Worm (Caenorhabditis elegans) whole organism, L4 larva: Measurements from ENCODE around the gene swan-2.

Experiments
- D1046.2 ChIP-seq: fragments of 200-800 bp; sonication (Bioruptor generic); IDR thresholded peaks from 2 replicates; pipeline ENCODE4 v1.3.6; 2022; ENCODE audit warnings: missing genetic modification characterization, missing compliant biosample characterization
- F10B5.3 ChIP-seq: sonication (generic microtip); optimal IDR thresholded peaks from 2 replicates; lab custom pipeline; 2016; ENCODE audit warnings: mild to moderate bottlenecking, missing genetic modification characterization, missing compliant biosample characterization
- Y105C5A.15 ChIP-seq: fragments of 200-800 bp; sonication (Bioruptor generic); IDR thresholded peaks from 2 replicates; pipeline ENCODE4 v1.3.6; 2022; ENCODE audit warnings: missing genetic modification characterization, missing compliant biosample characterization
- Y48G9A.11 ChIP-seq: fragments of 200-800 bp; sonication (Bioruptor generic); IDR thresholded peaks from 2 replicates; pipeline ENCODE4 v1.3.6; 2022; ENCODE audit warnings: missing genetic modification reagents, missing genetic modification characterization, missing compliant biosample characterization
- ZK337.2 ChIP-seq: fragments of 200-800 bp; sonication (Bioruptor generic); IDR thresholded peaks from 2 replicates; pipeline ENCODE4 v1.3.6; 2022; ENCODE audit warnings: missing genetic modification reagents, missing genetic modification characterization, missing compliant biosample characterization
- ZK546.5 ChIP-seq, 2 experiments: sonication (generic microtip); optimal IDR thresholded peaks; 2 replicates each; lab custom pipeline; 2017; ENCODE audit warnings: missing biosample characterization in 2 of 2, missing genetic modification characterization in 2 of 2
- aha-1 ChIP-seq: fragments of 150-350 bp; peaks from one replicate; lab custom pipeline; 2014; ENCODE audit warnings: missing biosample characterization, missing genetic modification characterization
- ceh-62 ChIP-seq: sonication (generic microtip); optimal IDR thresholded peaks from 2 replicates; lab custom pipeline; 2017; ENCODE audit warnings: missing biosample characterization, missing genetic modification characterization
- ces-1 ChIP-seq: fragments of 150-350 bp; sonication (generic microtip); optimal IDR thresholded peaks from 4 replicates; lab custom pipeline; 2014; ENCODE audit warnings: missing biosample characterization, missing genetic modification reagents, missing genetic modification characterization
- cey-2 ChIP-seq: sonication (generic microtip); optimal IDR thresholded peaks from 3 replicates; lab custom pipeline; 2017; ENCODE audit warnings: missing genetic modification characterization, mild to moderate bottlenecking, missing compliant biosample characterization, antibody characterized with exemption, borderline replicate concordance; ENCODE audit not compliant: insufficient read depth
- ctbp-1 ChIP-seq: fragments of 200-800 bp; sonication (Bioruptor generic); IDR thresholded peaks from 2 replicates; pipeline ENCODE4 v1.3.6; 2022; ENCODE audit warnings: missing genetic modification reagents, missing genetic modification characterization, missing compliant biosample characterization
- daf-8 ChIP-seq: fragments of 200-800 bp; sonication (Bioruptor generic); IDR thresholded peaks from 2 replicates; pipeline ENCODE4 v1.3.6; 2022; ENCODE audit warnings: missing genetic modification characterization, missing compliant biosample characterization
- dpl-1 ChIP-seq: fragments of 150-350 bp; optimal IDR thresholded peaks from 2 replicates; lab custom pipeline; 2014; ENCODE audit warnings: missing biosample characterization, missing genetic modification reagents, missing genetic modification characterization
- egl-43 ChIP-seq: fragments of 200-800 bp; sonication (Bioruptor generic); IDR thresholded peaks from 2 replicates; pipeline ENCODE4 v1.3.6; 2022; ENCODE audit warnings: missing genetic modification reagents, missing genetic modification characterization, missing compliant biosample characterization
- fkh-10 ChIP-seq: fragments of 150-350 bp; optimal IDR thresholded peaks from 2 replicates; lab custom pipeline; 2014; ENCODE audit warnings: missing biosample characterization, missing genetic modification reagents, missing genetic modification characterization
- hlh-11 ChIP-seq: fragments of 200-800 bp; sonication (Bioruptor generic); optimal IDR thresholded peaks from 2 replicates; lab custom pipeline; 2018; ENCODE audit warnings: mild to moderate bottlenecking, missing genetic modification characterization, missing compliant biosample characterization
- hmg-1.1 ChIP-seq: fragments of 200-800 bp; sonication (Bioruptor generic); IDR thresholded peaks from 2 replicates; pipeline ENCODE4 v1.3.6; 2022; ENCODE audit warnings: missing genetic modification reagents, missing genetic modification characterization, missing compliant biosample characterization
- jun-1 ChIP-seq: fragments of 150-350 bp; optimal IDR thresholded peaks from 2 replicates; lab custom pipeline; 2014; ENCODE audit warnings: missing biosample characterization, missing genetic modification reagents, missing genetic modification characterization
- lin-1 ChIP-seq: fragments of 200-800 bp; sonication (Bioruptor generic); IDR thresholded peaks from 2 replicates; pipeline ENCODE4 v1.3.6; 2022; ENCODE audit warnings: missing genetic modification reagents, missing genetic modification characterization, missing compliant biosample characterization
- lin-15B ChIP-seq: fragments of 150-350 bp; sonication (generic microtip); optimal IDR thresholded peaks from 3 replicates; lab custom pipeline; 2014; ENCODE audit warnings: missing biosample characterization, missing genetic modification characterization
- lin-38 ChIP-seq: fragments of 200-800 bp; sonication (Bioruptor generic); IDR thresholded peaks from 2 replicates; pipeline ENCODE4 v1.3.6; 2022; ENCODE audit warnings: missing genetic modification reagents, missing genetic modification characterization, missing compliant biosample characterization
- lsy-2 ChIP-seq, 2 experiments: fragments of 150-350 bp in 1 of 2; sonication (generic microtip) in 1 of 2; optimal IDR thresholded peaks; 2 replicates each; lab custom pipeline; 2014 to 2017; ENCODE audit warnings: missing biosample characterization in 2 of 2, missing genetic modification characterization in 2 of 2
- mdl-1 ChIP-seq, 2 experiments: fragments of 150-350 bp in 1 of 2; sonication (generic microtip) in 1 of 2; optimal IDR thresholded peaks; 2 replicates each; lab custom pipeline; 2014 to 2017; ENCODE audit warnings: missing biosample characterization in 2 of 2, missing genetic modification characterization in 2 of 2
- mdt-29 ChIP-seq: fragments of 200-800 bp; sonication (Bioruptor generic); IDR thresholded peaks from 2 replicates; pipeline ENCODE4 v1.3.6; 2022; ENCODE audit warnings: missing genetic modification reagents, missing genetic modification characterization, missing compliant biosample characterization
- mxl-3 ChIP-seq: fragments of 200-800 bp; sonication (Bioruptor generic); optimal IDR thresholded peaks from 2 replicates; lab custom pipeline; 2018; ENCODE audit warnings: mild to moderate bottlenecking, missing genetic modification characterization, missing compliant biosample characterization
- nhr-111 ChIP-seq: fragments of 200-800 bp; sonication (Bioruptor generic); optimal IDR thresholded peaks from 2 replicates; lab custom pipeline; 2018; ENCODE audit warnings: mild to moderate bottlenecking, missing genetic modification characterization, missing compliant biosample characterization
- nhr-25 ChIP-seq: sonication (generic microtip); optimal IDR thresholded peaks from 2 replicates; lab custom pipeline; 2017; ENCODE audit warnings: missing genetic modification characterization, mild to moderate bottlenecking, missing compliant biosample characterization, antibody characterized with exemption, moderate library complexity, borderline replicate concordance; ENCODE audit not compliant: insufficient read depth
- nhr-42 ChIP-seq: fragments of 200-800 bp; sonication (Bioruptor generic); IDR thresholded peaks from 2 replicates; pipeline ENCODE4 v1.3.6; 2022; ENCODE audit warnings: missing genetic modification characterization, missing compliant biosample characterization
- nhr-6 ChIP-seq: fragments of 150-350 bp; optimal IDR thresholded peaks from 2 replicates; lab custom pipeline; 2014; ENCODE audit warnings: missing biosample characterization, missing genetic modification characterization
- nhr-76 ChIP-seq: fragments of 150-350 bp; optimal IDR thresholded peaks from 2 replicates; lab custom pipeline; 2014; ENCODE audit warnings: missing biosample characterization, missing genetic modification characterization
- pha-4 ChIP-seq, 2 experiments: fragments of 150-350 bp in 1 of 2; fragments of 200-800 bp in 1 of 2; sonication (Bioruptor generic) in 1 of 2; IDR thresholded peaks in 1 of 2; optimal IDR thresholded peaks in 1 of 2; 2 replicates each; pipeline versions ENCODE4 v1.3.6 to Lab custom; 2014 to 2022; ENCODE audit warnings: missing genetic modification characterization in 2 of 2, missing genetic modification reagents in 2 of 2, missing biosample characterization in 1 of 2, missing compliant biosample characterization in 1 of 2
- pqm-1 ChIP-seq: sonication (generic microtip); optimal IDR thresholded peaks from 2 replicates; lab custom pipeline; 2017; ENCODE audit warnings: missing biosample characterization, missing genetic modification characterization
- sdz-12 ChIP-seq: fragments of 200-800 bp; sonication (Bioruptor generic); optimal IDR thresholded peaks from 2 replicates; lab custom pipeline; 2018; ENCODE audit warnings: mild to moderate bottlenecking, missing genetic modification characterization, missing compliant biosample characterization
- set-16 ChIP-seq: fragments of 200-800 bp; sonication (Bioruptor generic); IDR thresholded peaks from 2 replicates; pipeline ENCODE4 v1.3.6; 2022; ENCODE audit warnings: missing genetic modification reagents, missing genetic modification characterization, missing compliant biosample characterization
- spr-1 ChIP-seq: sonication (generic microtip); optimal IDR thresholded peaks from 2 replicates; lab custom pipeline; 2016; ENCODE audit warnings: mild to moderate bottlenecking, missing genetic modification characterization, missing compliant biosample characterization
- zip-11 ChIP-seq: fragments of 200-800 bp; sonication (Bioruptor generic); IDR thresholded peaks from 2 replicates; pipeline ENCODE4 v1.3.6; 2022; ENCODE audit warnings: missing genetic modification characterization, missing compliant biosample characterization

swan-2 gene

ce11 chrV:13818824-13819408 lies 14.8 kb upstream of the swan-2 start, which contains the start of gene sel-10 (continued):
- TF ChIP-seq jun-1 (tag; lab: Kevin White, UChicago) (no peak), mdl-1 (tag; optimal IDR thresholded peaks at IDR 0.05; lab: Kevin White, UChicago) (no peak), mdt-29 (no peak), lsy-2 (tag; optimal IDR thresholded peaks at IDR 0.05; lab: Kevin White, UChicago) (peak in 1 of 2 experiments; percentile 83), pqm-1 (tag; lab: Kevin White, UChicago) (no peak), nhr-76 (tag; lab: Kevin White, UChicago) (no peak), ctbp-1 (GFP tag; lab: Robert Waterston, UW) (no peak), egl-43 (GFP tag; lab: Robert Waterston, UW) (no peak), nhr-42 (no peak), ZK546.5 (tag; optimal IDR thresholded peaks at IDR 0.05; lab: Kevin White, UChicago) (no peak), mxl-3 (GFP tag; lab: Kevin White, UChicago) (peak; percentile 57), lin-38 (GFP tag; lab: Robert Waterston, UW) (no peak), nhr-25 (tag; lab: Kevin White, UChicago) (no peak), ces-1 (GFP tag; lab: Kevin White, UChicago) (no peak), F10B5.3 (peak; percentile 23), ceh-62 (tag; lab: Kevin White, UChicago) (no peak), D1046.2 (GFP tag; lab: Robert Waterston, UW) (no peak), nhr-111 (GFP tag; lab: Kevin White, UChicago) (no peak), nhr-6 (tag; lab: Kevin White, UChicago) (peak; percentile 89)

ce11 chrV:13816877-13817276 lies 12.8 kb upstream of the swan-2 start, which contains the start of gene F55B12.2:
Gene F55B12.2 (minus strand): TSS chrV:13816977.
- TF ChIP-seq Y48G9A.11 (GFP tag; lab: Robert Waterston, UW) (no peak), Y105C5A.15 (no peak), aha-1 (peak; percentile 9), lin-15B (tag; lab: Kevin White, UChicago) (no peak), dpl-1 (no peak), zip-11 (GFP tag; lab: Robert Waterston, UW) (no peak), hmg-1.1 (GFP tag; lab: Robert Waterston, UW) (no peak)

DNA sequence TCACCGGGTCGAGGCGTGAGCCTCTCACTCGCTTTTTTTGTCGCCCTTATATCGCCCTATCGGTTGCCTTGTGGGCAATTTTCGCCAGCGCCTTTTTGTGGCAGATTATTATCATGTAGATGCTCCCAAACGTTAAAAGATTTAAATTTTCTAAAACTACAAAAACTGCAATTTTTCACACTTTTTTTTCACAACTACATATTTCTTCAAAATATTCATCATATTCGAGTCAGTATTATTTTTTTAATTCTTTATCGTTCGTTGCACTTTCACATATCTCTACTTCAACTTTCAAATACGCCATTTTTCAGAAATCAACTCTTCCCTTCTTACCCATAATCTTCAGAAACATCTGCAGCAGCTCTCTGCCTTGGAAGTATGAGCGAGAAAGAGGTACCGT lies 8.8 kb upstream of the swan-2 start, which contains the start of gene ceh-24:
Gene ceh-24, plus strand, starts transcription at position 301 of the 400 bp plus-strand sequence.
- TF ChIP-seq lin-1 (GFP tag; lab: Robert Waterston, UW) (no peak), zip-11 (GFP tag; lab: Robert Waterston, UW) (no peak), daf-8 (no peak), sdz-12 (GFP tag; lab: Kevin White, UChicago) (no peak), fkh-10 (no peak), nhr-6 (tag; lab: Kevin White, UChicago) (no peak), ZK337.2 (GFP tag; lab: Robert Waterston, UW) (no peak), dpl-1 (no peak), ctbp-1 (GFP tag; lab: Robert Waterston, UW) (no peak), spr-1 (no peak), set-16 (GFP tag; lab: Robert Waterston, UW) (no peak), hlh-11 (no peak), cey-2 (tag; lab: Kevin White, UChicago) (no peak), pha-4 (GFP tag; IDR thresholded peaks at IDR 0.05; lab: Robert Waterston, UW) (no peak), pha-4 (tag; optimal IDR thresholded peaks at IDR 0.05; lab: Kevin White, UChicago) (no peak)
